Fruit fly (Drosophila melanogaster) whole organism, adult: ENCODE results near the gene CG42762.

ENCODE experiments used
- CG14711 ChIP-seq: fragments of 200-800 bp; sonication (Bioruptor generic); optimal IDR thresholded peaks from 2 replicates; lab custom pipeline; 2018; ENCODE audit warnings: missing biosample characterization, mild to moderate bottlenecking, missing genetic modification characterization, moderate library complexity
- CG1620 ChIP-seq: fragments of 200-800 bp; sonication (Bioruptor generic); optimal IDR thresholded peaks from 2 replicates; lab custom pipeline; 2016; ENCODE audit warnings: missing biosample characterization, missing genetic modification characterization
- CG33017 ChIP-seq: fragments of 200-800 bp; sonication (Bioruptor generic); optimal IDR thresholded peaks from 2 replicates; lab custom pipeline; 2018; ENCODE audit warnings: missing biosample characterization, mild to moderate bottlenecking, missing genetic modification characterization, moderate library complexity
- CG5204 ChIP-seq: fragments of 200-800 bp; sonication (Bioruptor generic); optimal IDR thresholded peaks from 2 replicates; lab custom pipeline; 2016; ENCODE audit warnings: missing biosample characterization, missing genetic modification characterization
- CG7045 ChIP-seq: fragments of 200-800 bp; sonication (Bioruptor generic); optimal IDR thresholded peaks from 2 replicates; lab custom pipeline; 2017; ENCODE audit warnings: missing biosample characterization, mild to moderate bottlenecking, missing genetic modification characterization
- CG7101 ChIP-seq: fragments of 200-800 bp; sonication (Bioruptor generic); optimal IDR thresholded peaks from 2 replicates; lab custom pipeline; 2018; ENCODE audit warnings: missing biosample characterization, mild to moderate bottlenecking, missing genetic modification characterization, moderate library complexity
- Clk ChIP-seq: fragments of 200-800 bp; sonication (Bioruptor generic); optimal IDR thresholded peaks from 2 replicates; lab custom pipeline; 2017; ENCODE audit warnings: missing biosample characterization, missing genetic modification characterization
- Hr96 ChIP-seq: fragments of 200-800 bp; sonication (Bioruptor generic); optimal IDR thresholded peaks from 2 replicates; lab custom pipeline; 2016; ENCODE audit warnings: missing biosample characterization, missing genetic modification characterization
- bab1 ChIP-seq: fragments of 200-800 bp; sonication (Bioruptor generic); optimal IDR thresholded peaks from 3 replicates; lab custom pipeline; 2019; ENCODE audit warnings: missing biosample characterization, mild to moderate bottlenecking, missing genetic modification characterization, moderate library complexity
- cnc ChIP-seq, 2 experiments: fragments of >200 bp; optimal IDR thresholded peaks; 2 replicates each; lab custom pipeline; 2017
- kay ChIP-seq: fragments of 200-800 bp; sonication (Bioruptor generic); peaks from one replicate; lab custom pipeline; 2016; ENCODE audit warnings: missing biosample characterization, missing genetic modification characterization, borderline replicate concordance
- pad ChIP-seq: fragments of 200-800 bp; sonication (Bioruptor generic); optimal IDR thresholded peaks from 3 replicates; lab custom pipeline; 2017; ENCODE audit warnings: missing biosample characterization, missing genetic modification characterization, mild to moderate bottlenecking, moderate library complexity, missing genetic modification reagents
- toe ChIP-seq: fragments of 200-800 bp; sonication (Bioruptor generic); optimal IDR thresholded peaks from 2 replicates; lab custom pipeline; 2016; ENCODE audit warnings: missing biosample characterization, missing genetic modification characterization

dm6 chr2L:8129996-8130641 lies 13.7 kb downstream of the CG42762 start:
- no peak for TF ChIP-seq CG1620 (GFP tag; lab: Kevin White, UChicago)
- no peak for TF ChIP-seq kay (GFP tag; lab: Kevin White, UChicago)
- TF ChIP-seq CG7045 = no peak
- no peak for TF ChIP-seq pad (GFP tag; lab: Kevin White, UChicago)
- no peak for TF ChIP-seq CG5204 (GFP tag; lab: Kevin White, UChicago)
- TF ChIP-seq CG7101 = no peak
- TF ChIP-seq toe (GFP tag; lab: Kevin White, UChicago) = no peak
- no peak for TF ChIP-seq Hr96 (GFP tag; lab: Kevin White, UChicago)
- TF ChIP-seq CG33017 (tag; lab: Kevin White, UChicago) = no peak
- TF ChIP-seq Clk = no peak
- no peak for TF ChIP-seq cnc (optimal IDR thresholded peaks at IDR 0.05; lab: Kevin White, UChicago)
- no peak for TF ChIP-seq CG14711 (tag; lab: Kevin White, UChicago)
- TF ChIP-seq bab1 (GFP tag; lab: Kevin White, UChicago) = no peak
